Worm (Caenorhabditis elegans) whole organism, early embryonic: ENCODE results near the gene C01G6.3.

ENCODE experiments used
- F13C5.2 ChIP-seq: sonication (generic microtip); optimal IDR thresholded peaks from 2 replicates; lab custom pipeline; 2017; ENCODE audit warnings: mild to moderate bottlenecking, missing genetic modification characterization, inconsistent platforms, missing compliant biosample characterization
- ama-1 ChIP-seq: fragments of 150-350 bp; optimal IDR thresholded peaks from 2 replicates; lab custom pipeline; 2014
- scrt-1 ChIP-seq: fragments of 200-800 bp; sonication (Bioruptor generic); IDR thresholded peaks from 2 replicates; pipeline ENCODE4 v1.3.6; 2022; ENCODE audit warnings: missing genetic modification characterization, missing compliant biosample characterization
- tbx-37 ChIP-seq: fragments of 200-800 bp; sonication (Bioruptor generic); conservative IDR thresholded peaks from 2 replicates; pipeline ENCODE4 v1.3.6; 2022; ENCODE audit warnings: missing genetic modification reagents, missing genetic modification characterization, missing compliant biosample characterization
- tra-4 ChIP-seq: sonication (generic microtip); optimal IDR thresholded peaks from 2 replicates; lab custom pipeline; 2017; ENCODE audit warnings: missing genetic modification characterization, missing compliant biosample characterization

ce11 chrII:9233813-9234212, 35.9 kb upstream of the C01G6.3 start:
- TF ChIP-seq ama-1 (lab: Kevin White, UChicago), result no peak
- no peak for TF ChIP-seq F13C5.2 (tag; lab: Kevin White, UChicago)
- no peak for TF ChIP-seq scrt-1 (GFP tag; lab: Robert Waterston, UW)
- no peak for TF ChIP-seq tra-4
- no peak for TF ChIP-seq tbx-37
